Worm (Caenorhabditis elegans) whole organism, late embryonic: ENCODE results near the gene F59D12.3.

ENCODE experiments used
- T23F11.4 ChIP-seq: fragments of 200-800 bp; sonication (Bioruptor generic); optimal IDR thresholded peaks from 2 replicates; lab custom pipeline; 2018; ENCODE audit warnings: mild to moderate bottlenecking, missing genetic modification characterization, missing compliant biosample characterization
- ama-1 ChIP-seq: fragments of 150-350 bp; optimal IDR thresholded peaks from 2 replicates; lab custom pipeline; 2014
- ceh-45 ChIP-seq: fragments of 200-800 bp; sonication (Bioruptor generic); IDR thresholded peaks from 2 replicates; pipeline ENCODE4 v1.3.6; 2022; ENCODE audit warnings: missing genetic modification reagents, missing genetic modification characterization, missing compliant biosample characterization
- elt-2 ChIP-seq: sonication (generic microtip); optimal IDR thresholded peaks from 2 replicates; lab custom pipeline; 2016; ENCODE audit warnings: missing genetic modification reagents, missing genetic modification characterization, missing compliant biosample characterization
- lin-11 ChIP-seq: fragments of 200-800 bp; sonication (Bioruptor generic); optimal IDR thresholded peaks from 2 replicates; lab custom pipeline; 2018; ENCODE audit warnings: mild to moderate bottlenecking, missing genetic modification characterization, missing compliant biosample characterization
- madf-2 ChIP-seq: sonication (generic microtip); optimal IDR thresholded peaks from 2 replicates; lab custom pipeline; 2017; ENCODE audit warnings: missing genetic modification characterization, missing compliant biosample characterization
- nhr-11 ChIP-seq: fragments of 150-350 bp; optimal IDR thresholded peaks from 2 replicates; lab custom pipeline; 2014; ENCODE audit warnings: missing biosample characterization, missing genetic modification characterization
- nhr-232 ChIP-seq: sonication (generic microtip); optimal IDR thresholded peaks from 2 replicates; lab custom pipeline; 2016; ENCODE audit warnings: missing genetic modification characterization, missing compliant biosample characterization
- pha-2 ChIP-seq: sonication (generic microtip); optimal IDR thresholded peaks from 2 replicates; lab custom pipeline; 2017; ENCODE audit warnings: mild to moderate bottlenecking, missing genetic modification characterization, missing compliant biosample characterization
- pha-4 ChIP-seq: fragments of 150-350 bp; optimal IDR thresholded peaks from 2 replicates; lab custom pipeline; 2018; ENCODE audit warnings: missing biosample characterization, missing genetic modification reagents, missing genetic modification characterization
- unc-55 ChIP-seq: sonication (generic microtip); optimal IDR thresholded peaks from 2 replicates; lab custom pipeline; 2017; ENCODE audit warnings: missing biosample characterization, missing genetic modification reagents, missing genetic modification characterization

- TF ChIP-seq ama-1 (lab: Kevin White, UChicago): no peak
- TF ChIP-seq ceh-45 (GFP tag; lab: Robert Waterston, UW): no peak
- no peak for TF ChIP-seq lin-11 (tag; lab: Kevin White, UChicago)
- TF ChIP-seq nhr-232 (tag; lab: Kevin White, UChicago): no peak
- TF ChIP-seq elt-2 (tag; lab: Kevin White, UChicago): no peak
- TF ChIP-seq madf-2: no peak
- TF ChIP-seq T23F11.4: no peak
- no peak for TF ChIP-seq nhr-11 (tag; lab: Kevin White, UChicago)
- TF ChIP-seq pha-4 (tag; lab: Kevin White, UChicago): no peak
- TF ChIP-seq unc-55: no peak
- TF ChIP-seq pha-2 (tag; lab: Kevin White, UChicago): no peak
Observed at ce11 chrX:15659561-15659960, 8.8 kb upstream of the F59D12.3 start.
